Worm (Caenorhabditis elegans) whole organism, mixed stage, embryonic: ENCODE measurements around the gene F25F2.1.

Experiments
- blmp-1 ChIP-seq: fragments of 150-350 bp; optimal IDR thresholded peaks from 2 replicates; lab custom pipeline; 2014; ENCODE audit warnings: missing biosample characterization, missing genetic modification characterization
- mep-1 ChIP-seq: fragments of 150-350 bp; optimal IDR thresholded peaks from 2 replicates; lab custom pipeline; 2017; ENCODE audit warnings: missing biosample characterization, missing genetic modification reagents, missing genetic modification characterization, inconsistent platforms
- nhr-28 ChIP-seq: fragments of 150-350 bp; optimal IDR thresholded peaks from 2 replicates; lab custom pipeline; 2014; ENCODE audit warnings: missing biosample characterization, missing genetic modification characterization
- nhr-76 ChIP-seq: sonication (generic microtip); optimal IDR thresholded peaks from 2 replicates; lab custom pipeline; 2017; ENCODE audit warnings: missing biosample characterization, missing genetic modification characterization
- pha-4 ChIP-seq: fragments of 150-350 bp; optimal IDR thresholded peaks from 2 replicates; lab custom pipeline; 2018; ENCODE audit warnings: missing biosample characterization, missing genetic modification reagents, missing genetic modification characterization
- sem-2 ChIP-seq: fragments of 200-800 bp; sonication (Bioruptor generic); optimal IDR thresholded peaks from 2 replicates; lab custom pipeline; 2018; ENCODE audit warnings: mild to moderate bottlenecking, missing genetic modification characterization, missing compliant biosample characterization
- snpc-4 ChIP-seq: fragments of 150-350 bp; optimal IDR thresholded peaks from 2 replicates; lab custom pipeline; 2014; ENCODE audit warnings: missing biosample characterization, missing genetic modification characterization
- unc-62 ChIP-seq: fragments of 150-350 bp; optimal IDR thresholded peaks from 2 replicates; lab custom pipeline; 2014; ENCODE audit warnings: missing biosample characterization, missing genetic modification reagents, missing genetic modification characterization
- ztf-11 ChIP-seq: fragments of 150-350 bp; optimal IDR thresholded peaks from 2 replicates; lab custom pipeline; 2014; ENCODE audit warnings: missing biosample characterization, missing genetic modification characterization

ce11 chrIII:4476313-4476712 is 32.3 kb upstream of the F25F2.1 start:
- TF ChIP-seq nhr-28 (tag; lab: Kevin White, UChicago) (no peak), unc-62 (GFP tag; lab: Kevin White, UChicago) (no peak), sem-2 (GFP tag; lab: Kevin White, UChicago) (no peak), snpc-4 (tag; lab: Kevin White, UChicago) (no peak), pha-4 (no peak), mep-1 (no peak), blmp-1 (no peak), nhr-76 (tag; lab: Kevin White, UChicago) (no peak), ztf-11 (tag; lab: Kevin White, UChicago) (no peak)
